Worm (Caenorhabditis elegans): ENCODE results near the gene F21G4.3.

Gene F21G4.3

ce11 chrX:9868820-9869219 lies 26.1 kb upstream of the F21G4.3 start, which contains the start of gene R07B1.7:
TSS of gene R07B1.7 (plus strand) at chrX:9869120.
- no peak for TF ChIP-seq rnt-1 (tag; optimal IDR thresholded peaks at IDR 0.05)
- no peak for TF ChIP-seq ceh-6 (GFP tag; optimal IDR thresholded peaks at IDR 0.05)
- no peak for TF ChIP-seq pax-1 (tag; optimal IDR thresholded peaks at IDR 0.05)
- no peak for TF ChIP-seq lim-6 (tag; optimal IDR thresholded peaks at IDR 0.05)
- no peak for TF ChIP-seq gmeb-2 (tag; optimal IDR thresholded peaks at IDR 0.05)
- no peak for TF ChIP-seq dmd-4 (tag; optimal IDR thresholded peaks at IDR 0.05; ENCODE audit: borderline replicate concordance)
- no peak for TF ChIP-seq K09A11.1 (tag; optimal IDR thresholded peaks at IDR 0.05; ENCODE audit: insufficient read depth)
- no peak for TF ChIP-seq hlh-8 (tag; optimal IDR thresholded peaks at IDR 0.05)
- TF ChIP-seq ceh-18 (tag; optimal IDR thresholded peaks at IDR 0.05): no peak
- TF ChIP-seq sdc-2 (tag; optimal IDR thresholded peaks at IDR 0.05): no peak
- TF ChIP-seq ahr-1 (tag; optimal IDR thresholded peaks at IDR 0.05): no peak
- TF ChIP-seq madf-2 (tag; optimal IDR thresholded peaks at IDR 0.05): no peak
- TF ChIP-seq Y22D7AL.16 (tag; optimal IDR thresholded peaks at IDR 0.05): no peak
- TF ChIP-seq ceh-34 (tag; optimal IDR thresholded peaks at IDR 0.05): no peak
- TF ChIP-seq hlh-13 (GFP tag; optimal IDR thresholded peaks at IDR 0.05): no peak
- no peak for TF ChIP-seq lin-11 (tag; optimal IDR thresholded peaks at IDR 0.05)

- no peak for TF ChIP-seq ahr-1 (tag; optimal IDR thresholded peaks at IDR 0.05)
- no peak for TF ChIP-seq ceh-34 (tag; optimal IDR thresholded peaks at IDR 0.05)
- TF ChIP-seq sox-2 (GFP tag; IDR thresholded peaks at IDR 0.05): no peak
- no peak for TF ChIP-seq lim-6 (tag; optimal IDR thresholded peaks at IDR 0.05)
- no peak for TF ChIP-seq hlh-6 (tag; optimal IDR thresholded peaks at IDR 0.05)
- no peak for TF ChIP-seq ref-2 (tag; optimal IDR thresholded peaks at IDR 0.05)
- no peak for TF ChIP-seq C38D4.7 (GFP tag; optimal IDR thresholded peaks at IDR 0.05)
Observed at ce11 chrX:9869522-9869921, 25.4 kb upstream of the F21G4.3 start, which contains the start of gene R07B1.13. TSS of gene R07B1.13 (plus strand) at chrX:9869822.

ce11 chrX:9872554-9872953 lies 22.4 kb upstream of the F21G4.3 start, which contains the start of gene R07B1.8:
TSS of gene R07B1.8 (minus strand) at chrX:9872654.
- TF ChIP-seq ceh-31 (tag; optimal IDR thresholded peaks at IDR 0.05): no peak
- TF ChIP-seq syd-9 (tag; optimal IDR thresholded peaks at IDR 0.05): no peak
- TF ChIP-seq ttx-3 (tag; optimal IDR thresholded peaks at IDR 0.05): no peak
- no peak for TF ChIP-seq nhr-11 (tag; optimal IDR thresholded peaks at IDR 0.05)
- no peak for TF ChIP-seq K09A11.1 (tag; optimal IDR thresholded peaks at IDR 0.05; ENCODE audit: insufficient read depth)
- TF ChIP-seq Y22D7AL.16 (tag; optimal IDR thresholded peaks at IDR 0.05): no peak
- no peak for TF ChIP-seq K02D7.2 (tag; optimal IDR thresholded peaks at IDR 0.05)
- TF ChIP-seq ztf-16 (tag; optimal IDR thresholded peaks at IDR 0.05): no peak
- TF ChIP-seq pha-4 (tag; optimal IDR thresholded peaks at IDR 0.05): no peak
- no peak for TF ChIP-seq F13H6.1 (tag; optimal IDR thresholded peaks at IDR 0.05)
- TF ChIP-seq zip-5 (tag; optimal IDR thresholded peaks at IDR 0.05): no peak
- no peak for TF ChIP-seq C38D4.7 (GFP tag; optimal IDR thresholded peaks at IDR 0.05)
- TF ChIP-seq elt-2 (tag; optimal IDR thresholded peaks at IDR 0.05): no peak
- no peak for TF ChIP-seq fax-1 (tag; optimal IDR thresholded peaks at IDR 0.05)
- no peak for TF ChIP-seq sdc-2 (tag; optimal IDR thresholded peaks at IDR 0.05)
- TF ChIP-seq sox-2 (GFP tag; IDR thresholded peaks at IDR 0.05): no peak
- TF ChIP-seq ceh-24 (tag; optimal IDR thresholded peaks at IDR 0.05): no peak
- no peak for TF ChIP-seq ceh-2 (tag; optimal IDR thresholded peaks at IDR 0.05)
- TF ChIP-seq sox-4 (tag; optimal IDR thresholded peaks at IDR 0.05): no peak
- TF ChIP-seq fkh-6 (tag; optimal IDR thresholded peaks at IDR 0.05): no peak

ce11 chrX:9877117-9877516 lies 17.8 kb upstream of the F21G4.3 start, which contains the start of gene R07B1.9:
TSS of gene R07B1.9 (plus strand) at chrX:9877417.
- no peak for TF ChIP-seq C08G9.2 (tag; optimal IDR thresholded peaks at IDR 0.05)
- no peak for TF ChIP-seq ceh-34 (tag; optimal IDR thresholded peaks at IDR 0.05)
- no peak for TF ChIP-seq ceh-48 (tag; optimal IDR thresholded peaks at IDR 0.05)
- no peak for TF ChIP-seq zip-5 (tag; optimal IDR thresholded peaks at IDR 0.05)
- no peak for TF ChIP-seq sdc-2 (tag; optimal IDR thresholded peaks at IDR 0.05)
- no peak for TF ChIP-seq pag-3 (tag; optimal IDR thresholded peaks at IDR 0.05; ENCODE audit: borderline replicate concordance)
- no peak for TF ChIP-seq nfya-1 (tag; optimal IDR thresholded peaks at IDR 0.05)
- no peak for TF ChIP-seq ceh-2 (tag; optimal IDR thresholded peaks at IDR 0.05)
- no peak for TF ChIP-seq madf-2 (tag; optimal IDR thresholded peaks at IDR 0.05)
- TF ChIP-seq pat-9 (tag; optimal IDR thresholded peaks at IDR 0.05): no peak
- TF ChIP-seq sox-4 (tag; optimal IDR thresholded peaks at IDR 0.05): no peak

All from whole organism, late embryonic.